Fruit fly (Drosophila melanogaster) whole organism, embryonic: ENCODE data around the gene CG11695.

ENCODE experiments used
- Adf1 ChIP-seq: fragments of 200-800 bp; sonication (Bioruptor generic); IDR thresholded peaks from 2 replicates; pipeline ENCODE4 v1.3.6; 2022; ENCODE audit warnings: missing biosample characterization, missing genetic modification characterization
- B-H1 ChIP-seq: fragments of 200-800 bp; sonication (Bioruptor generic); IDR thresholded peaks from 3 replicates; pipeline ENCODE4 v1.3.6; 2022; ENCODE audit warnings: missing biosample characterization, missing genetic modification characterization
- Blimp-1 ChIP-seq: fragments of 200-800 bp; sonication (Bioruptor generic); optimal IDR thresholded peaks from 3 replicates; lab custom pipeline; 2018; ENCODE audit warnings: missing biosample characterization, missing genetic modification characterization, mild to moderate bottlenecking, moderate library complexity, missing genetic modification reagents
- BtbVII ChIP-seq: fragments of 200-800 bp; sonication (Bioruptor generic); optimal IDR thresholded peaks from 3 replicates; lab custom pipeline; 2017; ENCODE audit warnings: missing biosample characterization, mild to moderate bottlenecking, missing genetic modification characterization
- CG10366 ChIP-seq: fragments of 200-800 bp; sonication (Bioruptor generic); IDR thresholded peaks from 2 replicates; pipeline ENCODE4 v1.3.6; 2022; ENCODE audit warnings: missing biosample characterization, missing genetic modification characterization
- CG11093 ChIP-seq: fragments of 200-800 bp; sonication (Bioruptor generic); IDR thresholded peaks from 3 replicates; pipeline ENCODE4 v1.3.6; 2022; ENCODE audit warnings: missing biosample characterization, missing genetic modification characterization
- CG11695 ChIP-seq: fragments of 200-800 bp; sonication (Bioruptor generic); IDR thresholded peaks from 3 replicates; pipeline ENCODE4 v1.3.6; 2022; ENCODE audit warnings: missing biosample characterization, missing genetic modification characterization
- CG12769 ChIP-seq: fragments of 200-800 bp; sonication (Bioruptor generic); optimal IDR thresholded peaks from 2 replicates; lab custom pipeline; 2019; ENCODE audit warnings: missing biosample characterization, mild to moderate bottlenecking, missing genetic modification characterization, moderate library complexity
- CG13624 ChIP-seq: fragments of 200-800 bp; sonication (Bioruptor generic); optimal IDR thresholded peaks from 2 replicates; lab custom pipeline; 2016; ENCODE audit warnings: missing biosample characterization, missing genetic modification characterization
- CG1603 ChIP-seq: fragments of 200-800 bp; sonication (Bioruptor generic); optimal IDR thresholded peaks from 2 replicates; lab custom pipeline; 2019; ENCODE audit warnings: missing biosample characterization, mild to moderate bottlenecking, missing genetic modification characterization, moderate library complexity
- CG17359 ChIP-seq: fragments of 200-800 bp; sonication (Bioruptor generic); optimal IDR thresholded peaks from 3 replicates; lab custom pipeline; 2018; ENCODE audit warnings: missing biosample characterization, mild to moderate bottlenecking, missing genetic modification characterization, moderate library complexity
- CG17361 ChIP-seq: fragments of 200-800 bp; sonication (Bioruptor generic); IDR thresholded peaks from 3 replicates; pipeline ENCODE4 v1.3.6; 2022; ENCODE audit warnings: missing biosample characterization, missing genetic modification characterization
- CG1792 ChIP-seq: fragments of 200-800 bp; sonication (Bioruptor generic); optimal IDR thresholded peaks from 2 replicates; lab custom pipeline; 2016; ENCODE audit warnings: missing biosample characterization, missing genetic modification characterization
- CG18262 ChIP-seq: fragments of 200-800 bp; optimal IDR thresholded peaks from 3 replicates; lab custom pipeline; 2019; ENCODE audit warnings: missing biosample characterization, mild to moderate bottlenecking, missing genetic modification characterization, moderate library complexity
- CG2116 ChIP-seq: fragments of 200-800 bp; sonication (Bioruptor generic); optimal IDR thresholded peaks from 3 replicates; lab custom pipeline; 2018; ENCODE audit warnings: missing biosample characterization, mild to moderate bottlenecking, missing genetic modification characterization
- CG3995 ChIP-seq: fragments of 200-800 bp; sonication (Bioruptor generic); optimal IDR thresholded peaks from 3 replicates; lab custom pipeline; 2016; ENCODE audit warnings: missing biosample characterization, missing genetic modification characterization
- CG6272 ChIP-seq: fragments of 200-800 bp; sonication (Bioruptor generic); IDR thresholded peaks from 2 replicates; pipeline ENCODE4 v1.3.6; 2022; ENCODE audit warnings: missing biosample characterization, missing genetic modification characterization
- CG6654 ChIP-seq: fragments of 200-800 bp; sonication (Bioruptor generic); optimal IDR thresholded peaks from 2 replicates; lab custom pipeline; 2017; ENCODE audit warnings: missing biosample characterization, mild to moderate bottlenecking, missing genetic modification characterization
- CG6689 ChIP-seq: fragments of 200-800 bp; sonication (Bioruptor generic); IDR thresholded peaks from 2 replicates; pipeline ENCODE4 v1.3.6; 2022; ENCODE audit warnings: missing biosample characterization, missing genetic modification characterization
- CG7271 ChIP-seq: fragments of 200-800 bp; sonication (Bioruptor generic); optimal IDR thresholded peaks from 2 replicates; lab custom pipeline; 2018; ENCODE audit warnings: missing biosample characterization, mild to moderate bottlenecking, missing genetic modification characterization, moderate library complexity
- CG8281 ChIP-seq: fragments of 200-800 bp; sonication (Bioruptor generic); optimal IDR thresholded peaks from 2 replicates; lab custom pipeline; 2018; ENCODE audit warnings: missing biosample characterization, mild to moderate bottlenecking, missing genetic modification characterization, moderate library complexity
- CG8290 ChIP-seq, 3 experiments: fragments of 200-800 bp; sonication (Bioruptor generic); optimal IDR thresholded peaks; 2 replicates each; lab custom pipeline; 2016 to 2019; ENCODE audit warnings: missing biosample characterization in 3 of 3, missing genetic modification characterization in 3 of 3, mild to moderate bottlenecking in 2 of 3, moderate library complexity in 1 of 3
- CG9215 ChIP-seq: fragments of 200-800 bp; sonication (Bioruptor generic); IDR thresholded peaks from 2 replicates; pipeline ENCODE4 v1.3.6; 2022; ENCODE audit warnings: missing biosample characterization, missing genetic modification characterization
- CG9932 ChIP-seq: fragments of 200-800 bp; sonication (Bioruptor generic); IDR thresholded peaks from 2 replicates; pipeline ENCODE4 v1.3.6; 2022; ENCODE audit warnings: missing biosample characterization, missing genetic modification characterization
- E2f1 ChIP-seq: fragments of 200-800 bp; sonication (Bioruptor generic); IDR thresholded peaks from 2 replicates; pipeline ENCODE4 v1.3.6; 2022; ENCODE audit warnings: missing biosample characterization, missing genetic modification characterization
- HLHmδ ChIP-seq: fragments of 200-800 bp; sonication (Bioruptor generic); optimal IDR thresholded peaks from 2 replicates; lab custom pipeline; 2018; ENCODE audit warnings: missing biosample characterization, mild to moderate bottlenecking, missing genetic modification characterization, moderate library complexity
- Lim3 ChIP-seq: fragments of 200-800 bp; sonication (Bioruptor generic); IDR thresholded peaks from 2 replicates; pipeline ENCODE4 v1.3.6; 2022; ENCODE audit warnings: missing biosample characterization, missing genetic modification characterization
- MTF-1 ChIP-seq: fragments of 200-800 bp; sonication (Bioruptor generic); optimal IDR thresholded peaks from 2 replicates; lab custom pipeline; 2018; ENCODE audit warnings: missing biosample characterization, mild to moderate bottlenecking, missing genetic modification characterization, borderline replicate concordance
- Mrtf ChIP-seq: fragments of 200-800 bp; sonication (Bioruptor generic); IDR thresholded peaks from 3 replicates; pipeline ENCODE4 v1.3.6; 2022; ENCODE audit warnings: missing biosample characterization, missing genetic modification characterization
- NK7.1 ChIP-seq: fragments of 200-800 bp; sonication (Bioruptor generic); optimal IDR thresholded peaks from 3 replicates; lab custom pipeline; 2016; ENCODE audit warnings: missing biosample characterization, missing genetic modification characterization
- Sox102F ChIP-seq: fragments of 200-800 bp; sonication (Bioruptor generic); optimal IDR thresholded peaks from 2 replicates; lab custom pipeline; 2018; ENCODE audit warnings: missing biosample characterization, mild to moderate bottlenecking, missing genetic modification characterization, moderate library complexity
- Xbp1 ChIP-seq: fragments of 200-800 bp; sonication (Bioruptor generic); optimal IDR thresholded peaks from 3 replicates; lab custom pipeline; 2016; ENCODE audit warnings: missing biosample characterization, mild to moderate bottlenecking, missing genetic modification characterization
- amos ChIP-seq: fragments of 200-800 bp; sonication (Bioruptor generic); IDR thresholded peaks from 2 replicates; pipeline ENCODE4 v1.3.6; 2022; ENCODE audit warnings: missing biosample characterization, missing genetic modification characterization; ENCODE audit not compliant: partially characterized antibody
- bowl ChIP-seq: fragments of 200-800 bp; sonication (Bioruptor generic); IDR thresholded peaks from 2 replicates; pipeline ENCODE4 v1.3.6; 2022; ENCODE audit warnings: missing biosample characterization, missing genetic modification characterization
- emc ChIP-seq: fragments of 200-800 bp; sonication (Bioruptor generic); optimal IDR thresholded peaks from 2 replicates; lab custom pipeline; 2016; ENCODE audit warnings: missing biosample characterization, missing genetic modification characterization
- gcm ChIP-seq: fragments of 200-800 bp; sonication (Bioruptor generic); optimal IDR thresholded peaks from 2 replicates; lab custom pipeline; 2019; ENCODE audit warnings: missing biosample characterization, mild to moderate bottlenecking, missing genetic modification characterization, moderate library complexity
- grau ChIP-seq: fragments of 200-800 bp; optimal IDR thresholded peaks from 3 replicates; lab custom pipeline; 2019; ENCODE audit warnings: missing biosample characterization, mild to moderate bottlenecking, missing genetic modification characterization, moderate library complexity
- hkb ChIP-seq, 2 experiments: fragments of 200-800 bp in 1 of 2; fragments of >200 bp in 1 of 2; sonication (Bioruptor generic) in 1 of 2; IDR thresholded peaks in 1 of 2; optimal IDR thresholded peaks in 1 of 2; 2 replicates each; pipeline versions ENCODE4 v1.3.6 to Lab custom; 2017 to 2022; ENCODE audit warnings: missing biosample characterization in 1 of 2, missing genetic modification characterization in 1 of 2
- hth ChIP-seq: fragments of >200 bp; optimal IDR thresholded peaks from 2 replicates; lab custom pipeline; 2017; ENCODE audit warnings: inconsistent platforms
- insv ChIP-seq, 2 experiments: fragments of 200-800 bp; sonication (Bioruptor generic); optimal IDR thresholded peaks; 3 replicates each; lab custom pipeline; 2016 to 2018; ENCODE audit warnings: missing biosample characterization in 2 of 2, missing genetic modification characterization in 2 of 2
- kay ChIP-seq: fragments of 200-800 bp; sonication (Bioruptor generic); optimal IDR thresholded peaks from 2 replicates; lab custom pipeline; 2016; ENCODE audit warnings: missing biosample characterization, missing genetic modification characterization
- kni ChIP-seq: fragments of 200-800 bp; sonication (Bioruptor generic); optimal IDR thresholded peaks from 3 replicates; lab custom pipeline; 2017; ENCODE audit warnings: mild to moderate bottlenecking, missing biosample characterization, missing genetic modification reagents, missing genetic modification characterization
- lmd ChIP-seq: fragments of 200-800 bp; sonication (Bioruptor generic); IDR thresholded peaks from 2 replicates; pipeline ENCODE4 v1.3.6; 2022; ENCODE audit warnings: missing biosample characterization, missing genetic modification characterization
- nerfin-2 ChIP-seq: fragments of 200-800 bp; sonication (Bioruptor generic); IDR thresholded peaks from 2 replicates; pipeline ENCODE4 v1.3.6; 2022; ENCODE audit warnings: missing biosample characterization, missing genetic modification characterization; ENCODE audit not compliant: partially characterized antibody
- p53 ChIP-seq: fragments of 200-800 bp; sonication (Bioruptor generic); optimal IDR thresholded peaks from 2 replicates; lab custom pipeline; 2016; ENCODE audit warnings: missing biosample characterization, missing genetic modification characterization
- pb ChIP-seq: fragments of 200-800 bp; sonication (Bioruptor generic); optimal IDR thresholded peaks from 3 replicates; lab custom pipeline; 2016; ENCODE audit warnings: missing biosample characterization, missing genetic modification characterization
- pita ChIP-seq: fragments of 200-800 bp; sonication (Bioruptor generic); optimal IDR thresholded peaks from 2 replicates; lab custom pipeline; 2017; ENCODE audit warnings: missing biosample characterization, mild to moderate bottlenecking, missing genetic modification characterization
- slou ChIP-seq: fragments of 200-800 bp; sonication (Bioruptor generic); optimal IDR thresholded peaks from 3 replicates; lab custom pipeline; 2016; ENCODE audit warnings: missing biosample characterization, missing genetic modification characterization
- unc-4 ChIP-seq: fragments of 200-800 bp; sonication (Bioruptor generic); IDR thresholded peaks from 2 replicates; pipeline ENCODE4 v1.3.6; 2022; ENCODE audit warnings: missing biosample characterization, missing genetic modification characterization; ENCODE audit not compliant: partially characterized antibody

Gene CG11695

dm6 chrX:11621866-11622648 is 45.4 kb downstream of the CG11695 start, which contains the start of gene Ptp10D (continued):
- TF ChIP-seq Blimp-1 (GFP tag; lab: Kevin White, UChicago) (peak; percentile 19), pita (GFP tag; lab: Kevin White, UChicago) (no peak), BtbVII (peak; percentile 40), CG17359 (tag; lab: Kevin White, UChicago) (no peak), slou (GFP tag; lab: Kevin White, UChicago) (no peak), grau (peak; percentile 8), CG18262 (tag; lab: Kevin White, UChicago) (no peak), CG6689 (GFP tag; lab: Robert Waterston, UW) (no peak), Xbp1 (GFP tag; lab: Kevin White, UChicago) (no peak), CG17361 (GFP tag; lab: Robert Waterston, UW) (no peak), p53 (GFP tag; lab: Kevin White, UChicago) (no peak), Adf1 (GFP tag; lab: Robert Waterston, UW) (0 out of 2 replicates have a peak, but pooled peaks have one; percentile 29), MTF-1 (no peak), Sox102F (GFP tag; lab: Kevin White, UChicago) (no peak), E2f1 (GFP tag; lab: Robert Waterston, UW) (no peak), kni (GFP tag; lab: Kevin White, UChicago) (no peak), hkb (optimal IDR thresholded peaks at IDR 0.05; lab: Kevin White, UChicago) (no peak), hkb (GFP tag; IDR thresholded peaks at IDR 0.05; lab: Robert Waterston, UW) (no peak), nerfin-2 (GFP tag; lab: Robert Waterston, UW) (peak; percentile 84), CG10366 (GFP tag; lab: Robert Waterston, UW) (no peak), hth (lab: Kevin White, UChicago) (no peak), CG1603 (tag; lab: Kevin White, UChicago) (peak; percentile 31), CG8281 (no peak), lmd (GFP tag; lab: Robert Waterston, UW) (no peak), NK7.1 (GFP tag; lab: Kevin White, UChicago) (no peak), CG13624 (no peak), CG7271 (no peak), unc-4 (GFP tag; lab: Robert Waterston, UW) (peak; percentile 83), kay (GFP tag; lab: Kevin White, UChicago) (no peak), CG6272 (GFP tag; lab: Robert Waterston, UW) (no peak), CG6654 (GFP tag; lab: Kevin White, UChicago) (no peak), CG9932 (GFP tag; lab: Robert Waterston, UW) (peak; percentile 39; the same call in 1 of the 2 replicates), pb (GFP tag; lab: Kevin White, UChicago) (no peak), bowl (GFP tag; lab: Robert Waterston, UW) (no peak), CG11695 (GFP tag; lab: Robert Waterston, UW) (no peak), CG2116 (GFP tag; lab: Kevin White, UChicago) (no peak), CG12769 (tag; lab: Kevin White, UChicago) (peak; percentile 18), CG1792 (GFP tag; lab: Kevin White, UChicago) (no peak), CG8290 (GFP tag; optimal IDR thresholded peaks at IDR 0.05; lab: Kevin White, UChicago) (no peak), CG8290 (tag; optimal IDR thresholded peaks at IDR 0.05; lab: Kevin White, UChicago) (peak in 1 of 2 experiments; percentile 84), gcm (GFP tag; lab: Kevin White, UChicago) (no peak), CG9215 (GFP tag; lab: Robert Waterston, UW) (no peak), emc (GFP tag; lab: Kevin White, UChicago) (no peak), Mrtf (GFP tag; lab: Robert Waterston, UW) (no peak), Lim3 (GFP tag; lab: Robert Waterston, UW) (no peak), HLHmδ (GFP tag; lab: Kevin White, UChicago) (peak; percentile 69), insv (GFP tag; optimal IDR thresholded peaks at IDR 0.05; lab: Kevin White, UChicago) (peak; percentile 55 to 95), amos (GFP tag; lab: Robert Waterston, UW) (peak; percentile 96), B-H1 (GFP tag; lab: Robert Waterston, UW) (no peak; the same call in 2 of the 3 replicates), CG3995 (GFP tag; lab: Kevin White, UChicago) (no peak), CG11093 (GFP tag; lab: Robert Waterston, UW) (no peak)
